Fruit fly (Drosophila melanogaster) whole organism, embryonic: Measurements from ENCODE around the gene Snx21.
A peak's percentile ranks its signal among the peaks of the same experiment; 100 is the strongest.

Experiments used
- Ada2b ChIP-seq: fragments of 200-800 bp; sonication (Bioruptor generic); IDR thresholded peaks from 2 replicates; pipeline ENCODE4 v1.3.6; 2022; ENCODE audit warnings: missing biosample characterization, missing genetic modification characterization
- Aef1 ChIP-seq: fragments of 200-800 bp; sonication (Bioruptor generic); IDR thresholded peaks from 3 replicates; pipeline ENCODE4 v1.3.6; 2022; ENCODE audit warnings: missing biosample characterization, missing genetic modification characterization
- Atf-2 ChIP-seq: fragments of 200-800 bp; sonication (Bioruptor generic); optimal IDR thresholded peaks from 2 replicates; lab custom pipeline; 2016; ENCODE audit warnings: missing biosample characterization, missing genetic modification characterization
- CG10366 ChIP-seq: fragments of 200-800 bp; sonication (Bioruptor generic); IDR thresholded peaks from 2 replicates; pipeline ENCODE4 v1.3.6; 2022; ENCODE audit warnings: missing biosample characterization, missing genetic modification characterization
- CG10543 ChIP-seq: fragments of 200-800 bp; sonication (Bioruptor generic); optimal IDR thresholded peaks from 3 replicates; lab custom pipeline; 2017; ENCODE audit warnings: missing biosample characterization, mild to moderate bottlenecking, missing genetic modification characterization, moderate library complexity
- CG11456 ChIP-seq: fragments of 200-800 bp; sonication (Bioruptor generic); IDR thresholded peaks from 3 replicates; pipeline ENCODE4 v1.3.6; 2022; ENCODE audit warnings: missing biosample characterization, missing genetic modification characterization
- CG12071 ChIP-seq: fragments of 200-800 bp; sonication (Bioruptor generic); optimal IDR thresholded peaks from 3 replicates; lab custom pipeline; 2018; ENCODE audit warnings: missing biosample characterization, mild to moderate bottlenecking, missing genetic modification characterization
- CG14965 ChIP-seq: fragments of 200-800 bp; sonication (Bioruptor generic); optimal IDR thresholded peaks from 2 replicates; lab custom pipeline; 2016; ENCODE audit warnings: missing biosample characterization, missing genetic modification characterization, borderline replicate concordance
- CG16815 ChIP-seq: fragments of 200-800 bp; sonication (Bioruptor generic); optimal IDR thresholded peaks from 3 replicates; lab custom pipeline; 2017; ENCODE audit warnings: missing biosample characterization, mild to moderate bottlenecking, missing genetic modification characterization
- CG2120 ChIP-seq: fragments of 200-800 bp; sonication (Bioruptor generic); optimal IDR thresholded peaks from 3 replicates; lab custom pipeline; 2016; ENCODE audit warnings: missing biosample characterization, missing genetic modification characterization
- CG3995 ChIP-seq: fragments of 200-800 bp; sonication (Bioruptor generic); optimal IDR thresholded peaks from 3 replicates; lab custom pipeline; 2016; ENCODE audit warnings: missing biosample characterization, missing genetic modification characterization
- CG42726 ChIP-seq: fragments of 200-800 bp; sonication (Bioruptor generic); IDR thresholded peaks from 2 replicates; pipeline ENCODE4 v1.3.6; 2022; ENCODE audit warnings: missing biosample characterization, missing genetic modification characterization; ENCODE audit not compliant: partially characterized antibody
- CG5245 ChIP-seq: fragments of 200-800 bp; sonication (Bioruptor generic); optimal IDR thresholded peaks from 3 replicates; lab custom pipeline; 2016; ENCODE audit warnings: missing biosample characterization, missing genetic modification characterization
- CG7786 ChIP-seq: fragments of 200-800 bp; sonication (Bioruptor generic); optimal IDR thresholded peaks from 2 replicates; lab custom pipeline; 2016; ENCODE audit warnings: missing biosample characterization, missing genetic modification characterization
- CG8765 ChIP-seq: fragments of 200-800 bp; sonication (Bioruptor generic); IDR thresholded peaks from 2 replicates; pipeline ENCODE4 v1.3.6; 2022; ENCODE audit warnings: missing biosample characterization, missing genetic modification characterization
- CG9609 ChIP-seq: fragments of 200-800 bp; sonication (Bioruptor generic); optimal IDR thresholded peaks from 3 replicates; lab custom pipeline; 2016; ENCODE audit warnings: missing biosample characterization, missing genetic modification characterization
- CoRest ChIP-seq: fragments of 200-800 bp; sonication (Bioruptor generic); optimal IDR thresholded peaks from 3 replicates; lab custom pipeline; 2018; ENCODE audit warnings: missing biosample characterization, mild to moderate bottlenecking, missing genetic modification characterization, moderate library complexity
- Dfd ChIP-seq, 2 experiments: fragments of >200 bp; optimal IDR thresholded peaks; 2 replicates each; lab custom pipeline; 2017; ENCODE audit warnings: missing biosample characterization in 2 of 2, missing genetic modification characterization in 2 of 2
- Drgx ChIP-seq: fragments of 200-800 bp; sonication (Bioruptor generic); IDR thresholded peaks from 2 replicates; pipeline ENCODE4 v1.3.6; 2022; ENCODE audit warnings: missing biosample characterization, missing genetic modification characterization
- H2.0 ChIP-seq: fragments of 200-800 bp; sonication (Bioruptor generic); IDR thresholded peaks from 2 replicates; pipeline ENCODE4 v1.3.6; 2022; ENCODE audit warnings: missing biosample characterization, missing genetic modification characterization
- HHEX ChIP-seq: fragments of 200-800 bp; sonication (Bioruptor generic); optimal IDR thresholded peaks from 3 replicates; lab custom pipeline; 2017; ENCODE audit warnings: missing biosample characterization, mild to moderate bottlenecking, missing genetic modification characterization, missing genetic modification reagents
- HLH54F ChIP-seq: fragments of 200-800 bp; sonication (Bioruptor generic); optimal IDR thresholded peaks from 3 replicates; lab custom pipeline; 2016; ENCODE audit warnings: missing biosample characterization, missing genetic modification characterization
- Side ChIP-seq: fragments of 200-800 bp; sonication (Bioruptor generic); optimal IDR thresholded peaks from 2 replicates; lab custom pipeline; 2016; ENCODE audit warnings: missing biosample characterization, missing genetic modification characterization
- Six4 ChIP-seq: fragments of 200-800 bp; sonication (Bioruptor generic); optimal IDR thresholded peaks from 2 replicates; lab custom pipeline; 2016; ENCODE audit warnings: missing biosample characterization, missing genetic modification characterization
- Sry-β ChIP-seq: fragments of 200-800 bp; sonication (Bioruptor generic); optimal IDR thresholded peaks from 2 replicates; lab custom pipeline; 2018; ENCODE audit warnings: missing biosample characterization, mild to moderate bottlenecking, missing genetic modification characterization, moderate library complexity
- Sry-δ ChIP-seq: fragments of 200-800 bp; sonication (Bioruptor generic); optimal IDR thresholded peaks from 2 replicates; lab custom pipeline; 2016; ENCODE audit warnings: missing biosample characterization, missing genetic modification characterization
- ato ChIP-seq: fragments of 200-800 bp; sonication (Bioruptor generic); IDR thresholded peaks from 2 replicates; pipeline ENCODE4 v1.3.6; 2022; ENCODE audit warnings: missing biosample characterization, missing genetic modification characterization; ENCODE audit not compliant: partially characterized antibody
- bbx ChIP-seq: fragments of 200-800 bp; sonication (Bioruptor generic); IDR thresholded peaks from 2 replicates; pipeline ENCODE4 v1.3.6; 2022; ENCODE audit warnings: missing biosample characterization, missing genetic modification characterization; ENCODE audit not compliant: partially characterized antibody
- bigmax ChIP-seq: fragments of 200-800 bp; sonication (Bioruptor generic); optimal IDR thresholded peaks from 2 replicates; lab custom pipeline; 2018; ENCODE audit warnings: missing biosample characterization, mild to moderate bottlenecking, missing genetic modification characterization
- cas ChIP-seq: fragments of 200-800 bp; sonication (Bioruptor generic); IDR thresholded peaks from 2 replicates; pipeline ENCODE4 v1.3.6; 2022; ENCODE audit warnings: missing biosample characterization, missing genetic modification characterization
- cato ChIP-seq: fragments of 200-800 bp; sonication (Bioruptor generic); optimal IDR thresholded peaks from 2 replicates; lab custom pipeline; 2016; ENCODE audit warnings: missing biosample characterization, missing genetic modification characterization, borderline replicate concordance
- dimm ChIP-seq: fragments of 200-800 bp; sonication (Bioruptor generic); IDR thresholded peaks from 2 replicates; pipeline ENCODE4 v1.3.6; 2022; ENCODE audit warnings: missing biosample characterization, missing genetic modification characterization
- dysf ChIP-seq: fragments of 200-800 bp; sonication (Bioruptor generic); IDR thresholded peaks from 3 replicates; pipeline ENCODE4 v1.3.6; 2022; ENCODE audit warnings: missing biosample characterization, missing genetic modification characterization
- ems ChIP-seq: fragments of 200-800 bp; sonication (Bioruptor generic); optimal IDR thresholded peaks from 3 replicates; lab custom pipeline; 2016; ENCODE audit warnings: missing biosample characterization, missing genetic modification characterization
- esg ChIP-seq: fragments of 200-800 bp; sonication (Bioruptor generic); conservative IDR thresholded peaks from 2 replicates; pipeline ENCODE4 v1.3.6; 2022; ENCODE audit warnings: missing biosample characterization, missing genetic modification characterization
- fd102C ChIP-seq: fragments of 200-800 bp; sonication (Bioruptor generic); optimal IDR thresholded peaks from 2 replicates; lab custom pipeline; 2018; ENCODE audit warnings: missing biosample characterization, mild to moderate bottlenecking, missing genetic modification characterization, moderate library complexity
- fd3F ChIP-seq: fragments of 200-800 bp; sonication (Bioruptor generic); optimal IDR thresholded peaks from 2 replicates; lab custom pipeline; 2018; ENCODE audit warnings: missing biosample characterization, mild to moderate bottlenecking, missing genetic modification characterization, moderate library complexity
- gfzf ChIP-seq: fragments of 200-800 bp; sonication (Bioruptor generic); optimal IDR thresholded peaks from 2 replicates; lab custom pipeline; 2016; ENCODE audit warnings: missing biosample characterization, mild to moderate bottlenecking, missing genetic modification characterization, moderate library complexity
- grau ChIP-seq: fragments of 200-800 bp; optimal IDR thresholded peaks from 3 replicates; lab custom pipeline; 2019; ENCODE audit warnings: missing biosample characterization, mild to moderate bottlenecking, missing genetic modification characterization, moderate library complexity
- h ChIP-seq: fragments of >200 bp; optimal IDR thresholded peaks from 2 replicates; lab custom pipeline; 2017
- hb ChIP-seq: fragments of 200-800 bp; sonication (Bioruptor generic); IDR thresholded peaks from 3 replicates; pipeline ENCODE4 v1.3.6; 2022; ENCODE audit warnings: missing biosample characterization, missing genetic modification characterization; ENCODE audit not compliant: partially characterized antibody
- hkb ChIP-seq, 2 experiments: fragments of 200-800 bp in 1 of 2; fragments of >200 bp in 1 of 2; sonication (Bioruptor generic) in 1 of 2; IDR thresholded peaks in 1 of 2; optimal IDR thresholded peaks in 1 of 2; 2 replicates each; pipeline versions ENCODE4 v1.3.6 to Lab custom; 2017 to 2022; ENCODE audit warnings: missing biosample characterization in 1 of 2, missing genetic modification characterization in 1 of 2
- jumu ChIP-seq: fragments of 200-800 bp; sonication (Bioruptor generic); optimal IDR thresholded peaks from 3 replicates; lab custom pipeline; 2016; ENCODE audit warnings: missing biosample characterization, missing genetic modification characterization
- mld ChIP-seq: fragments of 200-800 bp; sonication (Bioruptor generic); IDR thresholded peaks from 3 replicates; pipeline ENCODE4 v1.3.6; 2022; ENCODE audit warnings: missing biosample characterization, missing genetic modification characterization; ENCODE audit not compliant: partially characterized antibody
- nmo ChIP-seq: fragments of 200-800 bp; sonication (Bioruptor generic); optimal IDR thresholded peaks from 2 replicates; lab custom pipeline; 2018; ENCODE audit warnings: missing biosample characterization, mild to moderate bottlenecking, missing genetic modification characterization, moderate library complexity
- otp ChIP-seq: fragments of 200-800 bp; sonication (Bioruptor generic); IDR thresholded peaks from 3 replicates; pipeline ENCODE4, ENCODE4 v1.3.6; 2022; ENCODE audit warnings: missing biosample characterization, missing genetic modification characterization
- pros ChIP-seq: fragments of 200-800 bp; sonication (Bioruptor generic); optimal IDR thresholded peaks from 3 replicates; lab custom pipeline; 2019; ENCODE audit warnings: missing biosample characterization, mild to moderate bottlenecking, missing genetic modification characterization, moderate library complexity
- so ChIP-seq: fragments of 200-800 bp; sonication (Bioruptor generic); IDR thresholded peaks from 3 replicates; pipeline ENCODE4 v1.3.6; 2022; ENCODE audit warnings: missing biosample characterization, missing genetic modification characterization
- toy ChIP-seq: fragments of 200-800 bp; sonication (Bioruptor generic); IDR thresholded peaks from 2 replicates; pipeline ENCODE4 v1.3.6; 2022; ENCODE audit warnings: missing biosample characterization, missing genetic modification characterization
- unpg ChIP-seq: fragments of 200-800 bp; sonication (Bioruptor generic); optimal IDR thresholded peaks from 3 replicates; lab custom pipeline; 2018; ENCODE audit warnings: missing biosample characterization, mild to moderate bottlenecking, missing genetic modification characterization, moderate library complexity
- vvl ChIP-seq: fragments of 200-800 bp; sonication (Bioruptor generic); IDR thresholded peaks from 2 replicates; pipeline ENCODE4 v1.3.6; 2022; ENCODE audit warnings: missing biosample characterization, missing genetic modification characterization
- wdn ChIP-seq: fragments of 200-800 bp; sonication (Bioruptor generic); IDR thresholded peaks from 2 replicates; pipeline ENCODE4 v1.3.6; 2022; ENCODE audit warnings: missing biosample characterization, missing genetic modification characterization

Snx21 gene

DNA sequence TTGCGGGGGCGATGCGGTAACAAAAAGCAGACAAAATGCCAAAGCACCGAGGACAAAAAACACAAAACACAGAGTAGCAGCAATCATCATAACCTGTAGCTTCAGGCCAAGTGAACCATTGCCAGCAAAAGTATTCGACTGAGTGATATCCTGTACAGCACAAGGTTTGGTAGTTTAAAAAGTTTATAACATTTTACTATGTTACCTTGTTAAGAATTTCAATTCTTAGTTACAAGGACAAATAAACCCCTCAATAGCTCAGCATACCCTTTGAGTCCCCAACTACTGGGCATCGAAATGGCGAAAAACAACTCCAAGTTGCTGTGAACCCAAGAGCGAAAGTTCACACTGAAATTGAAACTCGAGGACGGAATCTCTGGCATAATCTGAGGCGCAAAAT is 42.4 kb downstream of the Snx21 start (continued):
- TF ChIP-seq HLH54F (GFP tag; lab: Kevin White, UChicago) = no peak
- TF ChIP-seq Drgx (GFP tag; lab: Robert Waterston, UW) = no peak
- TF ChIP-seq otp = no peak
- TF ChIP-seq H2.0 = no peak
- TF ChIP-seq CG7786 (GFP tag; lab: Kevin White, UChicago) = no peak
- TF ChIP-seq gfzf (GFP tag; lab: Kevin White, UChicago) = no peak
- TF ChIP-seq wdn = no peak
- no peak for TF ChIP-seq ato (GFP tag; lab: Robert Waterston, UW)
- no peak for TF ChIP-seq fd3F (GFP tag; lab: Kevin White, UChicago)
- no peak for TF ChIP-seq CG42726 (GFP tag; lab: Robert Waterston, UW)
- no peak for TF ChIP-seq esg (GFP tag; lab: Robert Waterston, UW)
- no peak for TF ChIP-seq CG5245
- no peak for TF ChIP-seq CG3995 (GFP tag; lab: Kevin White, UChicago)
- peak; percentile 58 for TF ChIP-seq dysf (GFP tag; lab: Robert Waterston, UW)
- 0 out of 3 replicates have a peak, but pooled peaks have one; percentile 42 for TF ChIP-seq CG11456 (GFP tag; lab: Robert Waterston, UW)
- TF ChIP-seq Side = no peak
- no peak for TF ChIP-seq pros (GFP tag; lab: Kevin White, UChicago)
- TF ChIP-seq h = no peak
- TF ChIP-seq CG14965 (GFP tag; lab: Kevin White, UChicago) = no peak
- no peak for TF ChIP-seq jumu
- TF ChIP-seq Sry-δ (GFP tag; lab: Kevin White, UChicago) = no peak
- TF ChIP-seq nmo (GFP tag; lab: Kevin White, UChicago) = no peak
- TF ChIP-seq Atf-2 = no peak
- TF ChIP-seq cato (GFP tag; lab: Kevin White, UChicago) = no peak
- TF ChIP-seq CG9609 (GFP tag; lab: Kevin White, UChicago) = no peak
- TF ChIP-seq Dfd (GFP tag; optimal IDR thresholded peaks at IDR 0.05; lab: Kevin White, UChicago) = no peak
- no peak for TF ChIP-seq dimm (GFP tag; lab: Robert Waterston, UW)
- no peak for TF ChIP-seq bigmax (GFP tag; lab: Kevin White, UChicago)
- 0 out of 3 replicates have a peak, but pooled peaks have one; percentile 12 for TF ChIP-seq Aef1
- peak; percentile 71 for TF ChIP-seq CG2120 (GFP tag; lab: Kevin White, UChicago)
- no peak for TF ChIP-seq Ada2b (GFP tag; lab: Robert Waterston, UW)
- TF ChIP-seq vvl (GFP tag; lab: Robert Waterston, UW) = peak; percentile 53; the same call in 1 of the 2 replicates
- TF ChIP-seq CG8765 (GFP tag; lab: Robert Waterston, UW) = no peak
- no peak for TF ChIP-seq hkb (optimal IDR thresholded peaks at IDR 0.05; lab: Kevin White, UChicago)
- TF ChIP-seq hkb (GFP tag; IDR thresholded peaks at IDR 0.05; lab: Robert Waterston, UW) = 0 out of 2 replicates have a peak, but pooled peaks have one; percentile 20
- TF ChIP-seq CoRest (tag; lab: Kevin White, UChicago) = no peak
- TF ChIP-seq fd102C = no peak
- no peak for TF ChIP-seq Sry-β (GFP tag; lab: Kevin White, UChicago)
- TF ChIP-seq CG10543 (GFP tag; lab: Kevin White, UChicago) = no peak
- peak; percentile 36 for TF ChIP-seq CG10366 (GFP tag; lab: Robert Waterston, UW)
- TF ChIP-seq CG16815 = no peak
- TF ChIP-seq grau (tag; lab: Kevin White, UChicago) = peak; percentile 31
- no peak for TF ChIP-seq unpg (GFP tag; lab: Kevin White, UChicago)
- TF ChIP-seq so (GFP tag; lab: Robert Waterston, UW) = no peak
- TF ChIP-seq HHEX (GFP tag; lab: Kevin White, UChicago) = peak; percentile 7
- no peak for TF ChIP-seq toy (GFP tag; lab: Robert Waterston, UW)
- TF ChIP-seq CG12071 (GFP tag; lab: Kevin White, UChicago) = no peak
- TF ChIP-seq Six4 (GFP tag; lab: Kevin White, UChicago) = no peak
- no peak for TF ChIP-seq ems (GFP tag; lab: Kevin White, UChicago)
- TF ChIP-seq mld = no peak
- TF ChIP-seq hb (GFP tag; lab: Robert Waterston, UW) = no peak
- TF ChIP-seq cas (GFP tag; lab: Robert Waterston, UW) = no peak
- no peak for TF ChIP-seq bbx (GFP tag; lab: Robert Waterston, UW)
